4 worm cellular contexts compared by ENCODE assay signal in genomic region chrX:601340-601757, ce11.
TF ChIP-seq lines count a peak whose summit lies in the region.

No protein-coding gene starts in this region.

TF ChIP-seq in whole organism, L2 larva, 48 proteins besides CTCF, POLR2A, EP300 and RAD21 (continued from another document):
- TF ChIP-seq blmp-1 (tag; optimal IDR thresholded peaks at IDR 0.05; lab: Kevin White, UChicago; ENCODE audit: insufficient read depth) (no peak), C34F6.9 (tag; optimal IDR thresholded peaks at IDR 0.05; lab: Kevin White, UChicago) (peak; percentile 62)

TF ChIP-seq in whole organism, L4 larva, 104 proteins besides CTCF, POLR2A, EP300 and RAD21 (continued from another document):
- TF ChIP-seq F37D6.2 (tag; optimal IDR thresholded peaks at IDR 0.05; lab: Kevin White, UChicago) = peak; percentile 36

TF ChIP-seq in whole organism, late embryonic, 69 proteins besides CTCF, POLR2A, EP300 and RAD21 (continued from another document):
- TF ChIP-seq odd-2 (tag; optimal IDR thresholded peaks at IDR 0.05; lab: Kevin White, UChicago) (no peak), syd-9 (tag; optimal IDR thresholded peaks at IDR 0.05; lab: Kevin White, UChicago) (peak; percentile 43), lin-11 (tag; optimal IDR thresholded peaks at IDR 0.05; lab: Kevin White, UChicago) (no peak), ref-2 (tag; optimal IDR thresholded peaks at IDR 0.05; lab: Kevin White, UChicago) (peak; percentile 40), ceh-6 (GFP tag; optimal IDR thresholded peaks at IDR 0.05; lab: Kevin White, UChicago) (no peak), tbx-7 (tag; optimal IDR thresholded peaks at IDR 0.05; lab: Kevin White, UChicago) (no peak), tbx-2 (tag; optimal IDR thresholded peaks at IDR 0.05; lab: Kevin White, UChicago) (peak; percentile 68), unc-55 (GFP tag; optimal IDR thresholded peaks at IDR 0.05; lab: Kevin White, UChicago) (no peak), C38D4.7 (GFP tag; optimal IDR thresholded peaks at IDR 0.05; lab: Kevin White, UChicago) (no peak), zip-5 (tag; optimal IDR thresholded peaks at IDR 0.05; lab: Kevin White, UChicago) (no peak), ceh-14 (tag; optimal IDR thresholded peaks at IDR 0.05; lab: Kevin White, UChicago) (peak; percentile 80), ceh-31 (tag; optimal IDR thresholded peaks at IDR 0.05; lab: Kevin White, UChicago) (peak; percentile 78), elt-2 (tag; optimal IDR thresholded peaks at IDR 0.05; lab: Kevin White, UChicago) (no peak), dmd-4 (tag; optimal IDR thresholded peaks at IDR 0.05; lab: Kevin White, UChicago; ENCODE audit: borderline replicate concordance) (no peak), unc-42 (tag; optimal IDR thresholded peaks at IDR 0.05; lab: Kevin White, UChicago) (peak; percentile 96), gmeb-2 (tag; optimal IDR thresholded peaks at IDR 0.05; lab: Kevin White, UChicago) (no peak), hlh-13 (GFP tag; optimal IDR thresholded peaks at IDR 0.05; lab: Kevin White, UChicago) (no peak), K02D7.2 (tag; optimal IDR thresholded peaks at IDR 0.05; lab: Kevin White, UChicago) (no peak), rnt-1 (tag; optimal IDR thresholded peaks at IDR 0.05; lab: Kevin White, UChicago) (no peak), nhr-11 (tag; optimal IDR thresholded peaks at IDR 0.05; lab: Kevin White, UChicago) (no peak)

TF ChIP-seq in whole organism, mixed stage, embryonic, 35 proteins besides CTCF, POLR2A, EP300 and RAD21 (continued from another document):
- no peak for TF ChIP-seq mab-5 (tag; optimal IDR thresholded peaks at IDR 0.05; lab: Kevin White, UChicago)
- no peak for TF ChIP-seq flh-1 (GFP tag; optimal IDR thresholded peaks at IDR 0.05; lab: Kevin White, UChicago)
- no peak for TF ChIP-seq ceh-83 (GFP tag; optimal IDR thresholded peaks at IDR 0.05; lab: Kevin White, UChicago)
- no peak for TF ChIP-seq nhr-2 (tag; optimal IDR thresholded peaks at IDR 0.05; lab: Kevin White, UChicago)
- TF ChIP-seq M03D4.4 (tag; optimal IDR thresholded peaks at IDR 0.05; lab: Kevin White, UChicago) = no peak
